Worm (Caenorhabditis elegans) whole organism, young adult: Measurements from ENCODE around the gene ZK686.2.

Experiments
- B0035.1 ChIP-seq: sonication (generic microtip); optimal IDR thresholded peaks from 2 replicates; lab custom pipeline; 2016; ENCODE audit warnings: missing genetic modification characterization, mild to moderate bottlenecking, missing compliant biosample characterization, missing genotype, missing genetic modification reagents
- F49E8.2 ChIP-seq: sonication (generic microtip); optimal IDR thresholded peaks from 3 replicates; lab custom pipeline; 2017; ENCODE audit warnings: missing genetic modification characterization, mild to moderate bottlenecking, missing compliant biosample characterization, antibody characterized with exemption, moderate library complexity; ENCODE audit not compliant: insufficient read depth
- K12H6.12 ChIP-seq: fragments of 200-800 bp; sonication (Bioruptor generic); optimal IDR thresholded peaks from 2 replicates; lab custom pipeline; 2018; ENCODE audit warnings: mild to moderate bottlenecking, missing genetic modification characterization, missing compliant biosample characterization
- ama-1 ChIP-seq, 3 experiments: fragments of 150-350 bp in 1 of 3; sonication (generic microtip) in 2 of 3; optimal IDR thresholded peaks; 2 replicates each; lab custom pipeline; 2014 to 2018; ENCODE audit warnings: missing biosample characterization in 2 of 3, missing genetic modification characterization in 2 of 3, missing genetic modification reagents in 2 of 3
- aptf-3 ChIP-seq: fragments of 200-800 bp; sonication (Bioruptor generic); IDR thresholded peaks from 2 replicates; pipeline ENCODE4 v1.3.6; 2022; ENCODE audit warnings: missing genetic modification characterization, missing compliant biosample characterization
- athp-1 ChIP-seq: sonication (generic microtip); optimal IDR thresholded peaks from 2 replicates; lab custom pipeline; 2017; ENCODE audit warnings: mild to moderate bottlenecking, missing genetic modification characterization, missing compliant biosample characterization
- attf-3 ChIP-seq: fragments of 200-800 bp; sonication (Bioruptor generic); conservative IDR thresholded peaks from 2 replicates; pipeline ENCODE4 v1.3.6; 2022; ENCODE audit warnings: missing genetic modification reagents, missing genetic modification characterization, missing compliant biosample characterization
- bed-1 ChIP-seq: fragments of 200-800 bp; sonication (Bioruptor generic); IDR thresholded peaks from 2 replicates; pipeline ENCODE4 v1.3.6; 2022; ENCODE audit warnings: missing genetic modification reagents, missing genetic modification characterization, missing compliant biosample characterization
- bed-2 ChIP-seq: fragments of 200-800 bp; sonication (Bioruptor generic); IDR thresholded peaks from 2 replicates; pipeline ENCODE4 v1.3.6; 2022; ENCODE audit warnings: missing genetic modification reagents, missing genetic modification characterization, missing compliant biosample characterization
- ceh-27 ChIP-seq: fragments of 200-800 bp; sonication (Bioruptor generic); optimal IDR thresholded peaks from 2 replicates; lab custom pipeline; 2018; ENCODE audit warnings: mild to moderate bottlenecking, missing genetic modification characterization, moderate library complexity, missing compliant biosample characterization
- ceh-79 ChIP-seq: sonication (generic microtip); optimal IDR thresholded peaks from 2 replicates; lab custom pipeline; 2017; ENCODE audit warnings: mild to moderate bottlenecking, missing genetic modification characterization, missing compliant biosample characterization
- ceh-91 ChIP-seq: fragments of 200-800 bp; sonication (Bioruptor generic); IDR thresholded peaks from 2 replicates; pipeline ENCODE4 v1.3.6; 2022; ENCODE audit warnings: missing genetic modification reagents, missing genetic modification characterization, missing compliant biosample characterization
- chd-7 ChIP-seq: sonication (generic microtip); optimal IDR thresholded peaks from 2 replicates; lab custom pipeline; 2016; ENCODE audit warnings: mild to moderate bottlenecking, missing genetic modification characterization, moderate library complexity, missing compliant biosample characterization
- dpff-1 ChIP-seq: sonication (generic microtip); optimal IDR thresholded peaks from 2 replicates; lab custom pipeline; 2017; ENCODE audit warnings: mild to moderate bottlenecking, missing genetic modification characterization, missing compliant biosample characterization
- dpl-1 ChIP-seq: fragments of 150-350 bp; optimal IDR thresholded peaks from 2 replicates; lab custom pipeline; 2014; ENCODE audit warnings: missing biosample characterization, missing genetic modification reagents, missing genetic modification characterization
- hlh-26 ChIP-seq: fragments of 200-800 bp; sonication (Bioruptor generic); conservative IDR thresholded peaks from 2 replicates; pipeline ENCODE4 v1.3.6; 2022; ENCODE audit warnings: missing genetic modification reagents, missing genetic modification characterization, missing compliant biosample characterization
- hmg-1.2 ChIP-seq: fragments of 200-800 bp; sonication (Bioruptor generic); IDR thresholded peaks from 2 replicates; pipeline ENCODE4 v1.3.6; 2022; ENCODE audit warnings: missing genetic modification reagents, missing genetic modification characterization, missing compliant biosample characterization
- hrde-1 ChIP-seq: sonication (generic microtip); optimal IDR thresholded peaks from 2 replicates; lab custom pipeline; 2016; ENCODE audit warnings: missing genetic modification characterization, mild to moderate bottlenecking, missing compliant biosample characterization, moderate library complexity, missing genotype, missing genetic modification reagents, borderline replicate concordance
- let-607 ChIP-seq, 2 experiments: fragments of 200-800 bp in 1 of 2; sonication (Bioruptor generic) in 1 of 2; sonication (generic microtip) in 1 of 2; optimal IDR thresholded peaks; 2 replicates each; lab custom pipeline; 2016 to 2018; ENCODE audit warnings: mild to moderate bottlenecking in 2 of 2, missing compliant biosample characterization in 2 of 2, missing genetic modification characterization in 2 of 2, moderate library complexity in 2 of 2, missing genotype in 1 of 2
- lsl-1 ChIP-seq: fragments of 200-800 bp; sonication (Bioruptor generic); optimal IDR thresholded peaks from 2 replicates; lab custom pipeline; 2018; ENCODE audit warnings: mild to moderate bottlenecking, missing genetic modification characterization, moderate library complexity, missing compliant biosample characterization
- madf-3 ChIP-seq: fragments of 200-800 bp; sonication (Bioruptor generic); IDR thresholded peaks from 2 replicates; pipeline ENCODE4 v1.3.6; 2022; ENCODE audit warnings: missing genetic modification reagents, missing genetic modification characterization, missing compliant biosample characterization
- madf-6 ChIP-seq: fragments of 200-800 bp; sonication (Bioruptor generic); IDR thresholded peaks from 2 replicates; pipeline ENCODE4 v1.3.6; 2022; ENCODE audit warnings: missing genetic modification reagents, missing genetic modification characterization, missing compliant biosample characterization
- nfya-2 ChIP-seq: fragments of 200-800 bp; sonication (Bioruptor generic); IDR thresholded peaks from 2 replicates; pipeline ENCODE4 v1.3.6; 2022; ENCODE audit warnings: missing genetic modification reagents, missing genetic modification characterization, missing compliant biosample characterization
- nhr-120 ChIP-seq: fragments of 200-800 bp; sonication (Bioruptor generic); IDR thresholded peaks from 2 replicates; pipeline ENCODE4 v1.3.6; 2022; ENCODE audit warnings: missing genetic modification characterization, missing compliant biosample characterization
- nhr-90 ChIP-seq: sonication (generic microtip); optimal IDR thresholded peaks from 2 replicates; lab custom pipeline; 2016; ENCODE audit warnings: missing genotype, mild to moderate bottlenecking, missing genetic modification characterization, missing compliant biosample characterization
- rec-8 ChIP-seq, 2 experiments: sonication (generic microtip); optimal IDR thresholded peaks; 2 replicates each; lab custom pipeline; 2016; ENCODE audit warnings: mild to moderate bottlenecking in 2 of 2, missing genetic modification characterization in 2 of 2, missing genetic modification reagents in 2 of 2, missing genotype in 2 of 2, missing biosample characterization in 1 of 2, missing compliant biosample characterization in 1 of 2, moderate library complexity in 1 of 2
- repo-1 ChIP-seq: sonication (generic microtip); optimal IDR thresholded peaks from 2 replicates; lab custom pipeline; 2017; ENCODE audit warnings: mild to moderate bottlenecking, missing genetic modification characterization, missing compliant biosample characterization
- snpc-1.3 ChIP-seq: sonication (generic microtip); optimal IDR thresholded peaks from 2 replicates; lab custom pipeline; 2017; ENCODE audit warnings: missing genetic modification characterization, mild to moderate bottlenecking, missing compliant biosample characterization, antibody characterized with exemption, moderate library complexity, missing genotype, missing genetic modification reagents; ENCODE audit not compliant: insufficient read depth
- ztf-26 ChIP-seq: sonication (generic microtip); optimal IDR thresholded peaks from 2 replicates; lab custom pipeline; 2017; ENCODE audit warnings: missing genetic modification characterization, missing compliant biosample characterization
- ztf-28 ChIP-seq: fragments of 200-800 bp; sonication (Bioruptor generic); IDR thresholded peaks from 2 replicates; pipeline ENCODE4 v1.3.6; 2022; ENCODE audit warnings: missing genetic modification reagents, missing genetic modification characterization, missing compliant biosample characterization

Gene ZK686.2

DNA sequence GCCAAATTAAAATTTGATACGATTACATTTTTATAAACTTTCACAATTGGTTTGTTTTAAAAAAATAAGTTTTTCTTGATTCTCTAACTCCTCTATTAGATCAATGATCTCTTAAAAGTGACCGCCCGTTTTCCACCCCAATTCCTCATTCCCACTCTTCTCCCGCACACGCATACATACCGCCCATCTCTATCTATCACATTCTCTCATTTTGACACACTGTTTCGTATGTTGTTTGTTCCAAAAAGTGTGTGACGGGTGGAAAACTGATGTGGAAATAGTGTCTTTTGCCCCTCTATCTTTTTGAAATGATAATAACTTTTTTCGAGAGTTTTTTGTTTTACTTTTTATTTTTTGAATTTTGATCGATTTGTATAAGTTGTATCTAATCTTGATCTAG, 47.5 kb downstream of the ZK686.2 start (continued):
- no peak for TF ChIP-seq nhr-120
- TF ChIP-seq nfya-2 (GFP tag; lab: Robert Waterston, UW), result no peak
- TF ChIP-seq athp-1 (tag; lab: Kevin White, UChicago), result no peak
- TF ChIP-seq ztf-26 (tag; lab: Kevin White, UChicago), result peak; percentile 48
- no peak for TF ChIP-seq aptf-3 (GFP tag; lab: Robert Waterston, UW)
- TF ChIP-seq B0035.1 (tag; lab: Kevin White, UChicago), result no peak
- TF ChIP-seq dpff-1 (tag; lab: Kevin White, UChicago), result no peak
- TF ChIP-seq dpl-1, result no peak
- TF ChIP-seq ceh-27 (GFP tag; lab: Kevin White, UChicago), result no peak
- TF ChIP-seq hlh-26, result no peak
- no peak for TF ChIP-seq rec-8 (tag; optimal IDR thresholded peaks at IDR 0.05; lab: Kevin White, UChicago)
- TF ChIP-seq hrde-1 (tag; lab: Kevin White, UChicago), result no peak
- no peak for TF ChIP-seq bed-2
- TF ChIP-seq repo-1 (tag; lab: Kevin White, UChicago), result no peak
- peak; percentile 13 for TF ChIP-seq chd-7
- no peak for TF ChIP-seq madf-6
- TF ChIP-seq nhr-90 (tag; lab: Kevin White, UChicago), result peak; percentile 47
- TF ChIP-seq let-607 (tag; optimal IDR thresholded peaks at IDR 0.05; lab: Kevin White, UChicago), result peak; percentile 78 to 85
- TF ChIP-seq madf-3 (GFP tag; lab: Robert Waterston, UW), result no peak
- no peak for TF ChIP-seq snpc-1.3
- no peak for TF ChIP-seq F49E8.2 (tag; lab: Kevin White, UChicago)
- no peak for TF ChIP-seq bed-1
- no peak for TF ChIP-seq ama-1 (optimal IDR thresholded peaks at IDR 0.05; lab: Kevin White, UChicago)
- no peak for TF ChIP-seq ama-1 (GFP tag; optimal IDR thresholded peaks at IDR 0.05; lab: Kevin White, UChicago)
- TF ChIP-seq ceh-79, result no peak
- peak; percentile 22 for TF ChIP-seq K12H6.12 (tag; lab: Kevin White, UChicago)
- no peak for TF ChIP-seq ztf-28 (GFP tag; lab: Robert Waterston, UW)
- TF ChIP-seq lsl-1 (GFP tag; lab: Kevin White, UChicago), result no peak

DNA sequence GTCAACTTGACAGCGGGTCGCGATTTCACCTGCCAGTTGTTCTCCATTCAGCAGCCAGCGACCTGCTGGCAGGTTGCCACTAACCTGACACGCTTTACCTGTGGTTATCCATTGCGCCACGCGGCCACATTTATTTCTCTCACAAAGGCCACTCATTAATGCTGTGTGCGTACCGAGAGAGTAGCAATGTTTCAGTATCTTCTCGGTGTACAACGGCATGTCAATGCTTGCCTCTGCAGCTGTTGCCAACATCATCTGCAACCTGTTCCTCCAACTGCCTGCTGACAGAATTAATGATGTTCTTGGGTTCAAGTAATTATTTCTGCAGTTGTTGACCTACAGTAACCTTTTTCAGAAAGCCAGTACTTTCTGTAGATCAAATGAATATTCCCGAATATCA, 49.3 kb downstream of the ZK686.2 start:
- TF ChIP-seq hmg-1.2 (0 out of 2 replicates have a peak, but pooled peaks have one; percentile 14), ceh-91 (GFP tag; lab: Robert Waterston, UW) (no peak)

DNA sequence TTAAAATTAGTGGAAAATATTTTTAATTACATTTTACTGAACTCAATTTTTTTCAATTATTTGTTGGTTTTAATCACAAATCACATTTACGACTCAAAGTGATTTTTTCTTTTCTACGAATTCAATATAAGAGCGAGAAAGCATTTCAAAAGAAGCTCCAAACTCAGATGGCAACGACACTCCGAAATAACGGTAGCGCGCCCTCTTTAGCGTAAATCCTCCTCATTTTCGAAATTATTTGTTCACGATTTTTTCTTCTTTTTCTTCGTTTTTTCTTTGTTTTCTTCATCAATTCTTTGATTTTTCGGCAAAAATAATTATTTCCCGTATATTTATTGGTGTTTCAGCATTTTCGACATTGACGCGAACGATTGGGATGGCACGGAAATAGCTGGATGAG, 50.7 kb downstream of the ZK686.2 start:
- peak; percentile 83 for TF ChIP-seq attf-3
